Worm (Caenorhabditis elegans): ENCODE data around the gene znf-782.

DNA sequence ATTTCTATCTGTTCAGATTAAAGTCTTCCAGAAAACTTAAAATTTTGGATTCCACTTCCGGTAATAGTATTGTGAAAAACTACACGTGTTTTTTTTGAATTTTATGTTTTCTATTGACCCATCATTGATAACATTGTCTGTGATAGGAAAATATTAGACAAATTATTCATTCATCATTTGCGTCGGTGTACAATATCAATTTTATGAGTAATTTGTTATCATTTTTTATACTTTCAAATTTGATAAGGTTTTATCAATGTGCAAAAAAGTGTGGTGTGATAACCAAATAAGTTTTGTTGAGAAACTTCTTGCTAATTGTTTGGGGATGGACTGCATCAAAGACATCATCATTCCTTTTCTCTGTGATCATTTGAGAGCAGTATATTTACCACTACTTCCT is 8.2 kb upstream of the znf-782 start:
- TF ChIP-seq ceh-83 (GFP tag; optimal IDR thresholded peaks at IDR 0.05) (no peak), elt-1 (tag; optimal IDR thresholded peaks at IDR 0.05; ENCODE audit: borderline replicate concordance, insufficient read depth) (no peak), unc-62 (GFP tag; optimal IDR thresholded peaks at IDR 0.05) (no peak), elt-3 (tag; optimal IDR thresholded peaks at IDR 0.05) (no peak)
